Fruit fly (Drosophila melanogaster): ENCODE data around the gene CG4116.

DNA sequence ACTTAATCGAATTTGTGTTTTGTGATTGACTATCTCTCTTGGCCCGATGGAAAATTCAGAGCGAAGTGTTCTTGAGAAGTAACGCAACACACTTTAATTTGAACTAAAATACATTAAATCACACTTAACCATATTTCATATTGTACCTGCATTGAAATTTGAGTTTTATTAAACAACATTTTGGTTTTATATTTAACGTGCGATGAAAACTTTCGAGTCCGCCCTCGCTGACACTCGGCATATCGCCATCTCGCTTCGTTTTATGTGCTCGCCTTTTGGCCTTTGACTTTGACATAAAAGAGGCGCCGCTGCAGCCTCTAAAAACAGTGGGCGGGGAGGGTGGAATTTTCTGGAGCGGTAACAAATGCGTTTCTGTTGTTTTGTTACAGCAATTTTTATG, 44.9 kb downstream of the CG4116 start:
- TF ChIP-seq psq (optimal IDR thresholded peaks at IDR 0.05): no peak
- no peak for TF ChIP-seq insv (optimal IDR thresholded peaks at IDR 0.05)
- no peak for TF ChIP-seq ttk (optimal IDR thresholded peaks at IDR 0.05)
- TF ChIP-seq Sin3A (optimal IDR thresholded peaks at IDR 0.05): no peak
- no peak for TF ChIP-seq Myc (optimal IDR thresholded peaks at IDR 0.05)
- no peak for TF ChIP-seq h (optimal IDR thresholded peaks at IDR 0.05)
